Fruit fly (Drosophila melanogaster) whole organism, wandering third instar larva: ENCODE measurements around the gene Usp10.

Experiments
- CrebA ChIP-seq: fragments of 200-800 bp; sonication (Bioruptor generic); optimal IDR thresholded peaks from 2 replicates; lab custom pipeline; 2016; ENCODE audit warnings: missing biosample characterization, mild to moderate bottlenecking, missing genetic modification characterization, borderline replicate concordance
- Hnf4 ChIP-seq: fragments of 200-800 bp; sonication (Bioruptor generic); optimal IDR thresholded peaks from 2 replicates; lab custom pipeline; 2016; ENCODE audit warnings: missing biosample characterization, mild to moderate bottlenecking, missing genetic modification characterization
- Hr78 ChIP-seq: fragments of >200 bp; optimal IDR thresholded peaks from 2 replicates; lab custom pipeline; 2017; ENCODE audit warnings: missing biosample characterization, missing genetic modification characterization
- br ChIP-seq: fragments of 200-800 bp; sonication (Bioruptor generic); optimal IDR thresholded peaks from 2 replicates; lab custom pipeline; 2016; ENCODE audit warnings: missing biosample characterization, missing genetic modification characterization
- pan ChIP-seq: fragments of >200 bp; optimal IDR thresholded peaks from 2 replicates; lab custom pipeline; 2017
- sv ChIP-seq: fragments of 200-800 bp; sonication (Bioruptor generic); optimal IDR thresholded peaks from 3 replicates; lab custom pipeline; 2016; ENCODE audit warnings: missing biosample characterization, missing genetic modification characterization

dm6 chr3L:901442-901841 lies 29.7 kb downstream of the Usp10 start:
- no peak for TF ChIP-seq br (GFP tag; lab: Kevin White, UChicago)
- TF ChIP-seq CrebA: no peak
- no peak for TF ChIP-seq pan (lab: Kevin White, UChicago)
- no peak for TF ChIP-seq sv (GFP tag; lab: Kevin White, UChicago)
- TF ChIP-seq Hr78 (GFP tag; lab: Kevin White, UChicago): no peak
- TF ChIP-seq Hnf4 (GFP tag; lab: Kevin White, UChicago): no peak
